Worm (Caenorhabditis elegans): Measurements from ENCODE around the gene C17C3.24.
"Not testable (repeated sequence)": the region's sequence is repeated elsewhere in the genome, so short reads cannot be mapped to it uniquely, and the experiment has no call there.

C17C3.24 gene

DNA sequence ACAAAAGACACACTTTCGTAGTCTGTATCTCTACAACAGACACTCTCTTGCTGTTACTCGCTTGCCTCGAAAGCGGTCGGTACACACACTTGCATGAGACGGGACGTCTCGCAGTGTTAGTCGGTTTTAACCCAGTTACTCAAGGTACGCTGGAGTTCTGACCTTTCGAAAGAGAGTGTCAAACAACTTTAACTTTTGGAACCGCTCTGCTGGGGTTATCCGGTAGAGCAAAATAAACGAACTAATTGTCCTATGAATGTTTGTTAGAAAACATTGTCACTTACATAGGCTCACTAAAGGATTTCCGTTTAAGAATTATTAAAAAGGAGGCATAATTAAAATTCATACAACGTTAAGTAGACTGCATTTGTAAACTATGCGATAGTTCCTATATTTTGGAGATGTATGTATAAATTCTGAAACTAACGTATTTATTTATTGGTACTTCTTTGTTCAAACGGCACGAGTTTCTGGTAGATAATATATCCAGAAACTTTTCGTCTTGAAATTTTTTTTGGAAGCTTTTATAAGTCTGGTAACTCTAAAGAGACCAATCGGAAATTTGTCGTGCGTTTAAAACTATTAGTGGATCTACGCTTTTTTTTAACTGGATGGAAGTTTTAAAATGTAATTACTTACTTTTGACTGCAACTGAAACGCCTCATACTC is 2.0 kb upstream of the C17C3.24 start (continued):
- TF ChIP-seq lin-11 (tag; optimal IDR thresholded peaks at IDR 0.05) (peak; percentile 98), ztf-11 (tag; optimal IDR thresholded peaks at IDR 0.05) (peak; percentile 62), gmeb-1 (tag; optimal IDR thresholded peaks at IDR 0.05) (peak; percentile 95), lin-39 (tag; optimal IDR thresholded peaks at IDR 0.05) (peak; percentile 91), nhr-129 (tag; optimal IDR thresholded peaks at IDR 0.05) (peak; percentile 99)

DNA sequence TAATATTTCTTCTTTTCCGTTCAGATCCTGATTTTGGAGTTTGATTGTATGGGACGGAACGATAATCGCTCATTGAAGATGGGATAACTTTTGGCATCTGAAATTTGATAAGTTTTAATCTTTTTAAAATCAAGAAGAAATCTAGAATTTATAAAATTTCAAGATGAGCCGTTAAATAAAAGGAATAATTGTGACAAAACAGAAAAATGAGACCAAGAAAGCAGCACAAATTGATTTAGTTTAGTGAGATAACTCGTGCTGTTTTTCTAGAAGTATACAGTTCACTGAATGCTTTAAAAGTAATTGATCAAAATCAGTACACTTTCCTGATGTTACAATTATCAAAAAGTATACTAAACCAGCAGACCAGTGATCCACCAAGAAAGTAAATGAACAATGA is 1.5 kb downstream of the C17C3.24 start, which contains the start of gene hlh-27:
Gene hlh-27 (minus strand): TSS at position 101 of the 400 bp plus-strand sequence.
- TF ChIP-seq ztf-11, fos-1, crh-2 (tag; optimal IDR thresholded peaks at IDR 0.05): not testable (repeated sequence)

DNA sequence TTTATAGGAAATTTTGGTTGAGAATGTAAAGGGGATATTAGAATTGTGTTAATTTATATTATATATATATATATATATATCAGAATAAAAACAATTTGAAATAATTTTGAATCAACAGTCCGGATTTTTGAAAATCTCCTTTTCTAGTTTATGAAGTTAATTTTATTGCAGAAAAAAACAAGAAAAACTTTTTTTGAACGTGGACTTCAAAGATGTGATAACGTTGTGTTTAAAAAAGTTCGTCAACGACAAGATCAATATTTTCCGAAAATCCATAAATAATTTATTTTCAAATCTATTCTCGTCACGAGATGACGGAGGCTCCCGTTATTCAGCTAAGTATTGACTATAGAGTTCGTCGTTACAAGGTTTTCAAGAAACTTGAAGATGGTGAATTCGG is 4.1 kb downstream of the C17C3.24 start, which contains the start of gene C17C3.11:
Gene C17C3.11 (plus strand): TSS at position 301 of the 400 bp plus-strand sequence.
- no peak for TF ChIP-seq zag-1 (tag; optimal IDR thresholded peaks at IDR 0.05)
- TF ChIP-seq unc-55 (GFP tag; optimal IDR thresholded peaks at IDR 0.05) = peak; percentile 46

DNA sequence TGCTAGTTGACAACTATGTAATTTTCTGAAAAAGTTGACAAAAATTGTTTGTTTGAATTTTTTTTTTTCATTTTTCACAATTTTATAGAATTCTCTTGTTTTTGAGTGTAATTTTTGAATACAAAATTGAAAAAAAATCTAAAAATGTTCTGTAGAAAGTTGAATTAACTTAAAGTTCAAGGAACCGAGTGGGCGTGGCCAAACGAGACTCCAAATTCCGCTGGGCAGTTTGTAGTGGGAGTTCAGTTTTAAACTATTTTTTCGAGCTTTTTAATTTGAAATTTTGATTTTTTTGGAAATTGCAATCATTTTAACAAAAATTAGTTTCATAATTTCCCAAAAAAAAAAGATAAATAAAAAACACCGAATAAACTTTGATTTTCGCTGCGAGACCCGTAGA is 4.5 kb downstream of the C17C3.24 start:
- no peak for TF ChIP-seq C34F6.9 (tag; optimal IDR thresholded peaks at IDR 0.05)
- TF ChIP-seq ztf-1 (GFP tag; conservative IDR thresholded peaks at IDR 0.05) = no peak
- TF ChIP-seq nhr-25 (tag; optimal IDR thresholded peaks at IDR 0.05) = no peak

DNA sequence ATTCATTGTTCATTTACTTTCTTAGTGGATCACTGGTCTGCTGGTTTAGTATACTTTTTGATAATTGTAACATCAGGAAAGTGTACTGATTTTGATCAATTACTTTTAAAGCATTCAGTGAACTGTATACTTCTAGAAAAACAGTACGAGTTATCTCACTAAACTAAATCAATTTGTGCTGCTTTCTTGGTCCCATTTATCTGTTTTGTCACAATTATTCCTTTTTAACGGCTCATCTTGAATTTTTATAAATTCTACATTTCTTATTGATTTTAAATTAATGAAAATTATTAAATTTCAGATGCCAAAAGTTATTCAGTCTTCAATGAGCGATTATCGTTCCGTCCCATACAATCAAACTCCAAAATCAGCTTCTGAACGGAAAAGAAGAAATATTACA is 6.6 kb downstream of the C17C3.24 start, which contains the start of gene hlh-25:
Gene hlh-25 (plus strand): TSS at position 301 of the 400 bp plus-strand sequence.
- not testable (repeated sequence) for TF ChIP-seq mdl-1, nhr-11, sem-4 (tag; optimal IDR thresholded peaks at IDR 0.05)

DNA sequence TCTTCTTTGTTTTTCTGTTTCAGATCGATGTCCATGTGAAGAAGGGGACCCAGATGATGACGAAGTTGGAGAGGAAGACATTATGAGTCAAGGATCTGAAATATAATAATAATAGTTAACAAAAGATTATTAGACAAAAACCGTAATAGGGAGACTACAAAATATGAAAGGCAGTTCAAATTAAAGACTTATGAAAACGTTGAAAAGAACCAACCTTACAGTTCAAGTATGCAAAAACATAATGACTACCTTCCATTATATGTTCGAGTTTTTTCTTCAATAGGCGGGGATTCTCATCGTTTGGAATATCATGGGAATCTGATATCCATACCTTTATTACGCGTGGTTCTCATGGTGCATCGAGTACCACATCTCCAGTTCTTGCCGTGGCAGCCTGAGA is 7.9 kb downstream of the C17C3.24 start, which contains the start of gene hlh-26:
Gene hlh-26 (minus strand): TSS at position 101 of the 400 bp plus-strand sequence.
- TF ChIP-seq fos-1 (tag; optimal IDR thresholded peaks at IDR 0.05) (no peak), R02D3.7 (tag; optimal IDR thresholded peaks at IDR 0.05) (no peak), sma-3 (GFP tag; optimal IDR thresholded peaks at IDR 0.05) (no peak), lin-11 (tag; optimal IDR thresholded peaks at IDR 0.05) (no peak), ama-1 (optimal IDR thresholded peaks at IDR 0.05) (no peak), nhr-77 (tag; optimal IDR thresholded peaks at IDR 0.05) (no peak), unc-62 (GFP tag; optimal IDR thresholded peaks at IDR 0.05) (no peak), unc-55 (GFP tag; optimal IDR thresholded peaks at IDR 0.05) (no peak)

DNA sequence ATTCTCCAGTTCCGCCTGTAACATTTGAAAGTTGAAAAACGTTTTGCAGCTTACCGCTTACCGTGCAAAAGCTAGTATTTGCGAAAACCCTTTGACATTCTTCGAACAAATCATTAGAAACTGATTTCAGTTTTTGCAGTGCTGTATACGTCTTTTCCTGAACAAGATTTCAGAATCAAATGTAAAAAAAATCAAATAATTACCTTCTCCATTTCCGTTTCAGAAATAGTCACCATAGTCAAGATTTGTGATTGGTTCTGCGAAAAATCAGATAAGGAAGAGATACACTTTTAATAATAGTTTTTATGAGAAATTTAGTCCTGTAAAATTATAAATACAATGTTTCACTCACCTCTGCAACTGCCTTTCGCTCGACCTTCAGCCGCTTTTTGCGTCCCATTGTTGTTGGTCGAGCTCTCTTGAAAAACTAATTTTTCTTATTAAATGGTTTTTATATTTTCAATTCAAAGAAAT is 9.7 kb downstream of the C17C3.24 start, which contains the start of gene C17C3.9:
Gene C17C3.9 (minus strand): TSS at position 424 of the 474 bp plus-strand sequence.
- TF ChIP-seq nhr-25 (tag; optimal IDR thresholded peaks at IDR 0.05) (no peak), nhr-23 (tag; optimal IDR thresholded peaks at IDR 0.05) (no peak), elt-3 (tag; optimal IDR thresholded peaks at IDR 0.05) (no peak), ztf-11 (tag; optimal IDR thresholded peaks at IDR 0.05) (no peak), ztf-1 (GFP tag; conservative IDR thresholded peaks at IDR 0.05) (no peak), alr-1 (tag; optimal IDR thresholded peaks at IDR 0.05) (no peak), ztf-4 (tag; optimal IDR thresholded peaks at IDR 0.05) (no peak), Y55F3AM.14 (GFP tag; optimal IDR thresholded peaks at IDR 0.05) (no peak), peb-1 (tag; optimal IDR thresholded peaks at IDR 0.05) (no peak), ceh-16 (tag; optimal IDR thresholded peaks at IDR 0.05) (no peak), snpc-4 (tag; optimal IDR thresholded peaks at IDR 0.05) (no peak), mbf-1 (tag; optimal IDR thresholded peaks at IDR 0.05) (no peak), nhr-11 (tag; optimal IDR thresholded peaks at IDR 0.05) (no peak), F13H6.1 (tag; optimal IDR thresholded peaks at IDR 0.05) (no peak), gmeb-1 (tag; optimal IDR thresholded peaks at IDR 0.05) (no peak), lsy-2 (tag; optimal IDR thresholded peaks at IDR 0.05) (no peak), lin-39 (tag; optimal IDR thresholded peaks at IDR 0.05) (no peak), elt-1 (tag; optimal IDR thresholded peaks at IDR 0.05) (no peak), zag-1 (tag; optimal IDR thresholded peaks at IDR 0.05) (no peak)

Measured in whole organism, L2 larva.